Worm (Caenorhabditis elegans) whole organism, young adult: ENCODE measurements around the gene Y75B8A.63.
"Not testable (repeated sequence)": the region's sequence is repeated elsewhere in the genome, so short reads cannot be mapped to it uniquely, and the experiment has no call there.

ENCODE experiments used
- B0261.1 ChIP-seq: sonication (generic microtip); optimal IDR thresholded peaks from 2 replicates; lab custom pipeline; 2016; ENCODE audit warnings: mild to moderate bottlenecking, missing genetic modification characterization, moderate library complexity, missing compliant biosample characterization
- B0336.3 ChIP-seq: fragments of 200-800 bp; sonication (Bioruptor generic); IDR thresholded peaks from 2 replicates; pipeline ENCODE4 v1.3.6; 2022; ENCODE audit warnings: missing genetic modification characterization, missing compliant biosample characterization
- C06A6.2 ChIP-seq: fragments of 200-800 bp; sonication (Bioruptor generic); conservative IDR thresholded peaks from 2 replicates; pipeline ENCODE4 v1.3.6; 2022; ENCODE audit warnings: missing genetic modification characterization, missing compliant biosample characterization
- F33H1.4 ChIP-seq: fragments of 200-800 bp; sonication (Bioruptor generic); IDR thresholded peaks from 2 replicates; pipeline ENCODE4 v1.3.6; 2022; ENCODE audit warnings: missing genetic modification reagents, missing genetic modification characterization, missing compliant biosample characterization
- F37B4.10 ChIP-seq: fragments of 200-800 bp; sonication (Bioruptor generic); IDR thresholded peaks from 2 replicates; pipeline ENCODE4 v1.3.6; 2022; ENCODE audit warnings: missing genetic modification characterization, missing compliant biosample characterization
- F49E8.2 ChIP-seq: sonication (generic microtip); optimal IDR thresholded peaks from 3 replicates; lab custom pipeline; 2017; ENCODE audit warnings: missing genetic modification characterization, mild to moderate bottlenecking, missing compliant biosample characterization, antibody characterized with exemption, moderate library complexity; ENCODE audit not compliant: insufficient read depth
- K12H6.12 ChIP-seq: fragments of 200-800 bp; sonication (Bioruptor generic); optimal IDR thresholded peaks from 2 replicates; lab custom pipeline; 2018; ENCODE audit warnings: mild to moderate bottlenecking, missing genetic modification characterization, missing compliant biosample characterization
- Y67H2A.10 ChIP-seq: fragments of 200-800 bp; sonication (Bioruptor generic); conservative IDR thresholded peaks from 2 replicates; pipeline ENCODE4 v1.3.6; 2022; ENCODE audit warnings: missing genetic modification reagents, missing genetic modification characterization, missing compliant biosample characterization
- Y95B8A.8 ChIP-seq: fragments of 200-800 bp; sonication (Bioruptor generic); IDR thresholded peaks from 2 replicates; pipeline ENCODE4 v1.3.6; 2022; ENCODE audit warnings: missing genetic modification reagents, missing genetic modification characterization, missing compliant biosample characterization
- ZK185.1 ChIP-seq: sonication (generic microtip); optimal IDR thresholded peaks from 2 replicates; lab custom pipeline; 2016; ENCODE audit warnings: mild to moderate bottlenecking, missing genetic modification characterization, missing compliant biosample characterization; ENCODE audit not compliant: poor library complexity, severe bottlenecking
- aptf-2 ChIP-seq: fragments of 200-800 bp; sonication (Bioruptor generic); conservative IDR thresholded peaks from 2 replicates; pipeline ENCODE4 v1.3.6; 2022; ENCODE audit warnings: missing genetic modification reagents, missing genetic modification characterization, missing compliant biosample characterization
- atf-7 ChIP-seq: sonication (generic microtip); optimal IDR thresholded peaks from 2 replicates; lab custom pipeline; 2017; ENCODE audit warnings: mild to moderate bottlenecking, missing genetic modification characterization, missing compliant biosample characterization
- attf-6 ChIP-seq: fragments of 200-800 bp; sonication (Bioruptor generic); IDR thresholded peaks from 2 replicates; pipeline ENCODE4 v1.3.6; 2022; ENCODE audit warnings: missing genetic modification reagents, missing genetic modification characterization, missing compliant biosample characterization
- bed-2 ChIP-seq: fragments of 200-800 bp; sonication (Bioruptor generic); IDR thresholded peaks from 2 replicates; pipeline ENCODE4 v1.3.6; 2022; ENCODE audit warnings: missing genetic modification reagents, missing genetic modification characterization, missing compliant biosample characterization
- ccch-3 ChIP-seq: fragments of 200-800 bp; sonication (Bioruptor generic); optimal IDR thresholded peaks from 2 replicates; lab custom pipeline; 2018; ENCODE audit warnings: mild to moderate bottlenecking, missing genetic modification characterization, missing compliant biosample characterization
- cebp-2 ChIP-seq: fragments of 200-800 bp; sonication (Bioruptor generic); IDR thresholded peaks from 2 replicates; pipeline ENCODE4 v1.3.6; 2022; ENCODE audit warnings: missing genetic modification characterization, missing compliant biosample characterization
- ceh-100 ChIP-seq: fragments of 200-800 bp; sonication (Bioruptor generic); IDR thresholded peaks from 2 replicates; pipeline ENCODE4 v1.3.6; 2022; ENCODE audit warnings: missing genetic modification reagents, missing genetic modification characterization, missing compliant biosample characterization
- ceh-27 ChIP-seq: fragments of 200-800 bp; sonication (Bioruptor generic); optimal IDR thresholded peaks from 2 replicates; lab custom pipeline; 2018; ENCODE audit warnings: mild to moderate bottlenecking, missing genetic modification characterization, moderate library complexity, missing compliant biosample characterization
- ceh-91 ChIP-seq: fragments of 200-800 bp; sonication (Bioruptor generic); IDR thresholded peaks from 2 replicates; pipeline ENCODE4 v1.3.6; 2022; ENCODE audit warnings: missing genetic modification reagents, missing genetic modification characterization, missing compliant biosample characterization
- egl-44 ChIP-seq: fragments of 200-800 bp; sonication (Bioruptor generic); IDR thresholded peaks from 2 replicates; pipeline ENCODE4 v1.3.6; 2022; ENCODE audit warnings: missing genetic modification reagents, missing genetic modification characterization, missing compliant biosample characterization
- egrh-3 ChIP-seq: fragments of 200-800 bp; sonication (Bioruptor generic); IDR thresholded peaks from 2 replicates; pipeline ENCODE4 v1.3.6; 2022; ENCODE audit warnings: missing genetic modification reagents, missing genetic modification characterization, missing compliant biosample characterization
- ekl-4 ChIP-seq: fragments of 200-800 bp; sonication (Bioruptor generic); IDR thresholded peaks from 2 replicates; pipeline ENCODE4 v1.3.6; 2022; ENCODE audit warnings: missing genetic modification reagents, missing genetic modification characterization, missing compliant biosample characterization
- him-1 ChIP-seq: sonication (generic microtip); optimal IDR thresholded peaks from 2 replicates; lab custom pipeline; 2016; ENCODE audit warnings: missing genotype, missing genetic modification reagents, missing genetic modification characterization, missing compliant biosample characterization
- hmg-1.2 ChIP-seq: fragments of 200-800 bp; sonication (Bioruptor generic); IDR thresholded peaks from 2 replicates; pipeline ENCODE4 v1.3.6; 2022; ENCODE audit warnings: missing genetic modification reagents, missing genetic modification characterization, missing compliant biosample characterization
- let-607 ChIP-seq, 2 experiments: fragments of 200-800 bp in 1 of 2; sonication (Bioruptor generic) in 1 of 2; sonication (generic microtip) in 1 of 2; optimal IDR thresholded peaks; 2 replicates each; lab custom pipeline; 2016 to 2018; ENCODE audit warnings: mild to moderate bottlenecking in 2 of 2, missing compliant biosample characterization in 2 of 2, missing genetic modification characterization in 2 of 2, moderate library complexity in 2 of 2, missing genotype in 1 of 2
- lin-35 ChIP-seq, 3 experiments: fragments of 150-350 bp in 2 of 3; sonication (generic microtip) in 1 of 3; optimal IDR thresholded peaks; 2 replicates each; lab custom pipeline; 2014 to 2018; ENCODE audit warnings: missing biosample characterization in 3 of 3, missing genetic modification characterization in 3 of 3, missing genetic modification reagents in 3 of 3
- lin-40 ChIP-seq: sonication (generic microtip); optimal IDR thresholded peaks from 2 replicates; lab custom pipeline; 2016; ENCODE audit warnings: missing genetic modification characterization, mild to moderate bottlenecking, missing compliant biosample characterization, missing genotype, missing genetic modification reagents
- lsl-1 ChIP-seq: fragments of 200-800 bp; sonication (Bioruptor generic); optimal IDR thresholded peaks from 2 replicates; lab custom pipeline; 2018; ENCODE audit warnings: mild to moderate bottlenecking, missing genetic modification characterization, moderate library complexity, missing compliant biosample characterization
- madf-10 ChIP-seq: sonication (generic microtip); optimal IDR thresholded peaks from 2 replicates; lab custom pipeline; 2016; ENCODE audit warnings: mild to moderate bottlenecking, missing genetic modification characterization, missing compliant biosample characterization
- madf-3 ChIP-seq: fragments of 200-800 bp; sonication (Bioruptor generic); IDR thresholded peaks from 2 replicates; pipeline ENCODE4 v1.3.6; 2022; ENCODE audit warnings: missing genetic modification reagents, missing genetic modification characterization, missing compliant biosample characterization
- nfya-2 ChIP-seq: fragments of 200-800 bp; sonication (Bioruptor generic); IDR thresholded peaks from 2 replicates; pipeline ENCODE4 v1.3.6; 2022; ENCODE audit warnings: missing genetic modification reagents, missing genetic modification characterization, missing compliant biosample characterization
- pha-4 ChIP-seq: fragments of 150-350 bp; sonication (generic microtip); optimal IDR thresholded peaks from 2 replicates; lab custom pipeline; 2014; ENCODE audit warnings: missing biosample characterization, missing genetic modification reagents, missing genetic modification characterization
- rec-8 ChIP-seq, 2 experiments: sonication (generic microtip); optimal IDR thresholded peaks; 2 replicates each; lab custom pipeline; 2016; ENCODE audit warnings: mild to moderate bottlenecking in 2 of 2, missing genetic modification characterization in 2 of 2, missing genetic modification reagents in 2 of 2, missing genotype in 2 of 2, missing biosample characterization in 1 of 2, missing compliant biosample characterization in 1 of 2, moderate library complexity in 1 of 2
- rpc-1 ChIP-seq, 2 experiments: fragments of 150-350 bp in 1 of 2; sonication (generic microtip) in 1 of 2; optimal IDR thresholded peaks; 2 replicates each; lab custom pipeline; 2014 to 2018; ENCODE audit warnings: missing biosample characterization in 1 of 2, missing genetic modification characterization in 1 of 2, missing genetic modification reagents in 1 of 2, missing genotype in 1 of 2
- snpc-1.1 ChIP-seq: sonication (generic microtip); optimal IDR thresholded peaks from 2 replicates; lab custom pipeline; 2017; ENCODE audit warnings: missing genetic modification characterization, mild to moderate bottlenecking, missing compliant biosample characterization, antibody characterized with exemption, moderate library complexity, missing genotype, missing genetic modification reagents; ENCODE audit not compliant: insufficient read depth
- snpc-4 ChIP-seq, 5 experiments: fragments of 150-350 bp in 1 of 5; sonication (generic microtip) in 4 of 5; optimal IDR thresholded peaks; 2 replicates each; lab custom pipeline; 2014 to 2018; ENCODE audit warnings: missing genetic modification characterization in 5 of 5, missing biosample characterization in 3 of 5, antibody characterized with exemption in 2 of 5, mild to moderate bottlenecking in 2 of 5, missing compliant biosample characterization in 2 of 5, missing genotype in 2 of 5, moderate library complexity in 2 of 5, missing genetic modification reagents in 1 of 5
- somi-1 ChIP-seq: fragments of 200-800 bp; sonication (Bioruptor generic); optimal IDR thresholded peaks from 2 replicates; lab custom pipeline; 2018; ENCODE audit warnings: mild to moderate bottlenecking, missing genetic modification characterization, missing compliant biosample characterization
- tbp1 ChIP-seq: fragments of 200-800 bp; sonication (Bioruptor generic); optimal IDR thresholded peaks from 2 replicates; lab custom pipeline; 2018; ENCODE audit warnings: mild to moderate bottlenecking, missing genetic modification characterization, missing compliant biosample characterization
- ztf-3 ChIP-seq: fragments of 200-800 bp; sonication (Bioruptor generic); optimal IDR thresholded peaks from 2 replicates; lab custom pipeline; 2018; ENCODE audit warnings: mild to moderate bottlenecking, missing genetic modification characterization, missing compliant biosample characterization
- ztf-6 ChIP-seq: fragments of 200-800 bp; sonication (Bioruptor generic); IDR thresholded peaks from 2 replicates; pipeline ENCODE4 v1.3.6; 2022; ENCODE audit warnings: missing genetic modification reagents, missing genetic modification characterization, missing compliant biosample characterization

Gene Y75B8A.63

DNA sequence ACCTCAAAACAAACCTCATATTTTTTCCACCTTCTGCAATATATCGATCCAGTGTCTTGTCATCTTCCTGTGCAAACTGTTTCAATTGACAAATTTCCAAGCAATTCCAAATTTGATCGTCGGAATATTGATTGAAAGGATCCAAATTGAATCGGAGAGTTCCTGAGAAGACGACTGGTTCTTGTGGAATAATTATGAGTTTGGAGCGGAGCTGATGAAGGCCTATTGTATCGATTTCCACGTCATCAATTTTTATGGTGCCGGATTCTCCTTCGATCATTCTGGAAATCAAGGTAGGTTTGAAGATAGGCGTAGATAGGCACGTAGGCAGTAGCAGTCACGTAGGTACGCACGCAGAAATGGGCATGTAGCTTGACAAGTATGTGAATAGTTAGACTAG lies 43.6 kb upstream of the Y75B8A.63 start:
- TF ChIP-seq atf-7 (tag; lab: Kevin White, UChicago): no peak
- no peak for TF ChIP-seq egl-44 (GFP tag; lab: Robert Waterston, UW)
- TF ChIP-seq ceh-91: no peak
- no peak for TF ChIP-seq rec-8 (tag; optimal IDR thresholded peaks at IDR 0.05; lab: Kevin White, UChicago)
- no peak for TF ChIP-seq ZK185.1 (tag; lab: Kevin White, UChicago)
- TF ChIP-seq lsl-1: no peak
- no peak for TF ChIP-seq Y95B8A.8 (GFP tag; lab: Robert Waterston, UW)
- no peak for TF ChIP-seq B0261.1
- no peak for TF ChIP-seq ztf-6 (GFP tag; lab: Robert Waterston, UW)
- TF ChIP-seq, all 124 proteins: peak for 0

DNA sequence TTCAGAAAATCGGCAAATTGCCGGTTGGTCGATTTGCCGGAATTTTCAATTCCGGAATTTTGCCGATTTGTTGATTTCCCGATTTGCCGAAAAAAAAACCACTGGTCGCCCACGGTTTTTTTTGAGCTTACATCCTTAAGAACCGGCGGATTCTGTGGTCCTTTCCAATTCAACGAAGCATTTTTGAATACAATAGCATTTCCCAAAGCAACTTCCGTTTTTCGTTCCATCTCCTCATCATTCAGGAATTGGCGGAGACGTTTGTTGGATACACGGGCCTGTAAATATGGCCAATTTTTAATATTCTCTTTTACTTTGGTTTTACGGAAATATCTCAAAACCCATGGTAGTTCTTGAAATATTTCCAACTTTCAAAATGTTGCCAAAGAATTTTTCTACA lies 35.3 kb upstream of the Y75B8A.63 start:
- TF ChIP-seq ccch-3 (GFP tag; lab: Kevin White, UChicago) (no peak), madf-3 (no peak), ztf-6 (GFP tag; lab: Robert Waterston, UW) (no peak), attf-6 (no peak), atf-7 (tag; lab: Kevin White, UChicago) (no peak), madf-10 (tag; lab: Kevin White, UChicago) (no peak), aptf-2 (no peak), F37B4.10 (no peak), somi-1 (GFP tag; lab: Kevin White, UChicago) (no peak), let-607 (tag; optimal IDR thresholded peaks at IDR 0.05; lab: Kevin White, UChicago) (no peak), lin-35 (GFP tag; optimal IDR thresholded peaks at IDR 0.05; lab: Kevin White, UChicago) (no peak), ceh-100 (GFP tag; lab: Robert Waterston, UW) (no peak), egrh-3 (no peak), bed-2 (GFP tag; lab: Robert Waterston, UW) (no peak), ztf-3 (GFP tag; lab: Kevin White, UChicago) (no peak), egl-44 (GFP tag; lab: Robert Waterston, UW) (no peak), K12H6.12 (no peak)

DNA sequence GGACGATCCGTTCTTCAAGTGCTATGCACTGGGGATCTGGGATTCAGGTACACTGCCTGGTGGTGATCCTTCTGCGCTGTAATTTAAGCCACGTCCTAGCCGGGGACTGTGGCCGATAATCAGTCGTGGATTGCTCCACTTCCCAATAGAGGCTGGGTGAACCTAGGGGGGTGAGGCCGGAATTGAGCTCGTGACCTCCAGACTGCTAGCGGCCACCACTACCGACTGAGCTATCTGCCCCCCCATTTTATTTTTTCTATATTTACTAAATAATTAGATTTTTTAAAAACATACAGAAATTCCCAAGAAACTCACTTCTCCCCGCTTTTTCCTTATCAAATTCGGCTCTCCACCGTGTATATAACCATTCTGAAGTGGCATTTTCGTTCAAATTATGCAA lies 30.4 kb upstream of the Y75B8A.63 start:
- no peak for TF ChIP-seq madf-3
- no peak for TF ChIP-seq rpc-1 (optimal IDR thresholded peaks at IDR 0.05; lab: Kevin White, UChicago)
- peak; percentile 56 for TF ChIP-seq rpc-1 (tag; optimal IDR thresholded peaks at IDR 0.05; lab: Kevin White, UChicago)
- 0 out of 2 replicates have a peak, but pooled peaks have one; percentile 46 for TF ChIP-seq egl-44 (GFP tag; lab: Robert Waterston, UW)
- peak; percentile 32 for TF ChIP-seq tbp1 (GFP tag; lab: Kevin White, UChicago)

DNA sequence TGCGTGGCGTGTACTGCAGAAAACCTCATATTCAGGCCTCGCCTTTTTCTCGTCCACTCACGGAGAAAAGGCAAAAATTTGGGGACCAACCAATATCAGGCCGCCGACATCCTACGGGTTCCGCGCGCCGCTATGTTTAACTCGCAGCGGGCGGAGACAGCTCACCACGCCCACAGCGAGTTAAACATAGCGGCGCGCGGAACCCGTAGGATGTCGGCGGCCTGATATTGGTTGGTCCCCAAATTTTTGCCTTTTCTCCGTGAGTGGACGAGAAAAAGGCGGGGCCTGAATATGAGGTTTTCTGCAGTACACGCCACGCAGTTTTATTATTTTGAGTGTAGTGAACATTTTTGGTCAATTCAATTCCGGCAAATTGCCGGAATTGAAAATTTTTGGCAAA lies 29.3 kb upstream of the Y75B8A.63 start:
- TF ChIP-seq snpc-4 (GFP tag; optimal IDR thresholded peaks at IDR 0.05; lab: Kevin White, UChicago): not testable (repeated sequence)
- TF ChIP-seq snpc-4 (tag; optimal IDR thresholded peaks at IDR 0.05; lab: Kevin White, UChicago) (peak in 2 of 4 experiments; percentile 64 to 90), hmg-1.2 (GFP tag; lab: Robert Waterston, UW) (peak; percentile 18; the same call in 1 of the 2 replicates), snpc-1.1 (peak; percentile 43)

DNA sequence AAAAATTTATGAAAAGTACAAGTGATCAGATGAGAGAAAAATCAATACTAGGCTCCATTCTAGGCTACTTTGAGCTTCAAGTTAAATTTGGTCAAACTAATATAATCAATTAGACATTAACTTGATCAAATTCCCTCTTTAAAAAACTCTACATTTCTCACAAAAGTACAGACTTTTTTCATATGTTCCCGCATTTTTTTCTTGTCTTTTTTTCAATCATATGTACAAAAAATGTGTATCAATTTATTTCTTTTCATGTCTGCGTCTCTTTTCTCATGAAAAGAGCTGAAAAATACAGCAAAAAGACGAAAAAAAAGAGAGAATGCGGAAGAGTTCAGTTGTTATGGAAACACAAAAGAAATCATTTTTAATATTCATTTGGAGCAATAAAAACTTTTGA lies 28.5 kb upstream of the Y75B8A.63 start:
- TF ChIP-seq pha-4 (tag; lab: Kevin White, UChicago): no peak
- TF ChIP-seq F49E8.2 (tag; lab: Kevin White, UChicago): no peak
- TF ChIP-seq aptf-2: no peak
- no peak for TF ChIP-seq B0336.3
- TF ChIP-seq him-1 (tag; lab: Kevin White, UChicago): no peak
- no peak for TF ChIP-seq cebp-2 (GFP tag; lab: Robert Waterston, UW)
- no peak for TF ChIP-seq lin-40 (tag; lab: Kevin White, UChicago)
- no peak for TF ChIP-seq nfya-2 (GFP tag; lab: Robert Waterston, UW)
- no peak for TF ChIP-seq F33H1.4 (GFP tag; lab: Robert Waterston, UW)
- TF ChIP-seq C06A6.2 (GFP tag; lab: Robert Waterston, UW): no peak
- TF ChIP-seq ceh-27 (GFP tag; lab: Kevin White, UChicago): no peak
- TF ChIP-seq ekl-4 (GFP tag; lab: Robert Waterston, UW): no peak
- no peak for TF ChIP-seq Y67H2A.10 (GFP tag; lab: Robert Waterston, UW)
